Worm (Caenorhabditis elegans) whole organism, L1 larva: ENCODE measurements around the gene C30G7.4.

Experiments used
- C04F5.9 ChIP-seq: sonication (generic microtip); optimal IDR thresholded peaks from 2 replicates; lab custom pipeline; 2016; ENCODE audit warnings: missing genetic modification characterization, missing compliant biosample characterization
- C16A3.4 ChIP-seq: fragments of 150-350 bp; optimal IDR thresholded peaks from 2 replicates; lab custom pipeline; 2014; ENCODE audit warnings: missing biosample characterization, missing genetic modification characterization
- C34B4.2 ChIP-seq: sonication (generic microtip); optimal IDR thresholded peaks from 2 replicates; lab custom pipeline; 2017; ENCODE audit warnings: mild to moderate bottlenecking, missing genetic modification characterization, missing compliant biosample characterization
- aha-1 ChIP-seq: fragments of 150-350 bp; optimal IDR thresholded peaks from 2 replicates; lab custom pipeline; 2014; ENCODE audit warnings: missing biosample characterization, missing genetic modification characterization
- alr-1 ChIP-seq: fragments of 200-800 bp; sonication (Bioruptor generic); optimal IDR thresholded peaks from 2 replicates; lab custom pipeline; 2018; ENCODE audit warnings: borderline replicate concordance, mild to moderate bottlenecking, missing genetic modification characterization, missing compliant biosample characterization
- ama-1 ChIP-seq: fragments of 150-350 bp; optimal IDR thresholded peaks from 2 replicates; lab custom pipeline; 2014
- blmp-1 ChIP-seq: fragments of 150-350 bp; optimal IDR thresholded peaks from 2 replicates; lab custom pipeline; 2014; ENCODE audit warnings: missing biosample characterization, missing genetic modification characterization
- ceh-82 ChIP-seq, 3 experiments: fragments of 150-350 bp in 1 of 3; sonication (generic microtip) in 2 of 3; optimal IDR thresholded peaks; 2 replicates each; lab custom pipeline; 2014 to 2017; ENCODE audit warnings: missing biosample characterization in 3 of 3, missing genetic modification characterization in 3 of 3
- ceh-88 ChIP-seq: fragments of 200-800 bp; sonication (Bioruptor generic); IDR thresholded peaks from 2 replicates; pipeline ENCODE4 v1.3.6; 2022; ENCODE audit warnings: missing genetic modification characterization, missing compliant biosample characterization
- dpl-1 ChIP-seq, 3 experiments: fragments of 150-350 bp in 2 of 3; sonication (generic microtip) in 1 of 3; optimal IDR thresholded peaks; 2 replicates each; lab custom pipeline; 2014 to 2017; ENCODE audit warnings: missing biosample characterization in 3 of 3, missing genetic modification characterization in 3 of 3, missing genetic modification reagents in 3 of 3
- efl-1 ChIP-seq, 4 experiments: fragments of 150-350 bp; optimal IDR thresholded peaks in 3 of 4; peaks in 1 of 4; 1 replicate in 1 of 4; 2 replicates in 3 of 4; lab custom pipeline; 2014; ENCODE audit warnings: missing biosample characterization in 2 of 4, missing genetic modification characterization in 2 of 4, missing genetic modification reagents in 2 of 4
- elt-2 ChIP-seq: sonication (generic microtip); optimal IDR thresholded peaks from 2 replicates; lab custom pipeline; 2016; ENCODE audit warnings: missing genetic modification characterization, mild to moderate bottlenecking, inconsistent platforms, missing compliant biosample characterization, missing genetic modification reagents
- ets-5 ChIP-seq: fragments of 200-800 bp; sonication (Bioruptor generic); IDR thresholded peaks from 2 replicates; pipeline ENCODE4 v1.3.6; 2022; ENCODE audit warnings: missing genetic modification characterization, missing compliant biosample characterization
- fkh-10 ChIP-seq: sonication (generic microtip); optimal IDR thresholded peaks from 2 replicates; lab custom pipeline; 2017; ENCODE audit warnings: missing biosample characterization, missing genetic modification reagents, missing genetic modification characterization
- fkh-8 ChIP-seq: sonication (generic microtip); optimal IDR thresholded peaks from 2 replicates; lab custom pipeline; 2016; ENCODE audit warnings: mild to moderate bottlenecking, missing genetic modification characterization, missing compliant biosample characterization
- grh-1 ChIP-seq: fragments of 200-800 bp; sonication (Bioruptor generic); IDR thresholded peaks from 2 replicates; pipeline ENCODE4 v1.3.6; 2022; ENCODE audit warnings: missing genetic modification reagents, missing genetic modification characterization, missing compliant biosample characterization
- hlh-4 ChIP-seq: sonication (generic microtip); optimal IDR thresholded peaks from 2 replicates; lab custom pipeline; 2016; ENCODE audit warnings: mild to moderate bottlenecking, missing genetic modification characterization, missing compliant biosample characterization
- lin-14 ChIP-seq: fragments of 200-800 bp; sonication (Bioruptor generic); optimal IDR thresholded peaks from 2 replicates; lab custom pipeline; 2018; ENCODE audit warnings: mild to moderate bottlenecking, missing genetic modification characterization, moderate library complexity, missing compliant biosample characterization
- lin-35 ChIP-seq, 2 experiments: fragments of 150-350 bp; optimal IDR thresholded peaks; 2 replicates each; lab custom pipeline; 2014; ENCODE audit warnings: missing biosample characterization in 2 of 2, missing genetic modification characterization in 2 of 2, missing genetic modification reagents in 2 of 2
- lin-39 ChIP-seq: fragments of 150-350 bp; optimal IDR thresholded peaks from 2 replicates; lab custom pipeline; 2014; ENCODE audit warnings: missing biosample characterization, missing genetic modification reagents, missing genetic modification characterization
- lir-3 ChIP-seq: sonication (generic microtip); optimal IDR thresholded peaks from 2 replicates; lab custom pipeline; 2016; ENCODE audit warnings: mild to moderate bottlenecking, missing genetic modification characterization, moderate library complexity, missing compliant biosample characterization; ENCODE audit not compliant: poor library complexity
- lsy-2 ChIP-seq, 2 experiments: fragments of 150-350 bp; optimal IDR thresholded peaks; 2 replicates each; lab custom pipeline; 2014; ENCODE audit warnings: missing biosample characterization in 2 of 2, missing genetic modification characterization in 2 of 2
- mdl-1 ChIP-seq, 2 experiments: fragments of 150-350 bp; optimal IDR thresholded peaks; 2 replicates each; lab custom pipeline; 2014 to 2017; ENCODE audit warnings: missing biosample characterization in 2 of 2, missing genetic modification characterization in 2 of 2, inconsistent platforms in 1 of 2
- mep-1 ChIP-seq: fragments of 150-350 bp; optimal IDR thresholded peaks from 2 replicates; lab custom pipeline; 2014; ENCODE audit warnings: missing biosample characterization, missing genetic modification characterization
- nhr-20 ChIP-seq: sonication (generic microtip); optimal IDR thresholded peaks from 2 replicates; lab custom pipeline; 2016; ENCODE audit warnings: mild to moderate bottlenecking, missing genetic modification characterization, missing compliant biosample characterization
- nhr-237 ChIP-seq: fragments of 150-350 bp; optimal IDR thresholded peaks from 2 replicates; lab custom pipeline; 2014; ENCODE audit warnings: missing biosample characterization, missing genetic modification characterization
- nhr-28 ChIP-seq: fragments of 150-350 bp; optimal IDR thresholded peaks from 2 replicates; lab custom pipeline; 2014; ENCODE audit warnings: missing biosample characterization, missing genetic modification characterization
- nhr-84 ChIP-seq: sonication (generic microtip); optimal IDR thresholded peaks from 2 replicates; lab custom pipeline; 2017; ENCODE audit warnings: missing biosample characterization, missing genetic modification characterization
- pax-3 ChIP-seq: fragments of 200-800 bp; sonication (Bioruptor generic); optimal IDR thresholded peaks from 2 replicates; lab custom pipeline; 2018; ENCODE audit warnings: mild to moderate bottlenecking, missing genetic modification characterization, moderate library complexity, missing compliant biosample characterization
- snpc-4 ChIP-seq: fragments of 150-350 bp; optimal IDR thresholded peaks from 2 replicates; lab custom pipeline; 2014; ENCODE audit warnings: missing biosample characterization, missing genetic modification characterization
- snu-23 ChIP-seq: sonication (generic microtip); optimal IDR thresholded peaks from 2 replicates; lab custom pipeline; 2016; ENCODE audit warnings: missing genetic modification characterization, missing compliant biosample characterization
- sox-4 ChIP-seq: sonication (generic microtip); optimal IDR thresholded peaks from 2 replicates; lab custom pipeline; 2016; ENCODE audit warnings: missing genetic modification characterization, missing compliant biosample characterization
- sptf-1 ChIP-seq: fragments of 150-350 bp; optimal IDR thresholded peaks from 2 replicates; lab custom pipeline; 2014; ENCODE audit warnings: missing biosample characterization, missing genetic modification characterization
- tbx-2 ChIP-seq: sonication (generic microtip); optimal IDR thresholded peaks from 2 replicates; lab custom pipeline; 2016; ENCODE audit warnings: missing genetic modification characterization, missing compliant biosample characterization
- unc-30 ChIP-seq: sonication (generic microtip); optimal IDR thresholded peaks from 2 replicates; lab custom pipeline; 2017; ENCODE audit warnings: missing biosample characterization, missing genetic modification characterization
- xbp-1 ChIP-seq: sonication (generic microtip); optimal IDR thresholded peaks from 2 replicates; lab custom pipeline; 2016; ENCODE audit warnings: missing genetic modification characterization, missing compliant biosample characterization
- ztf-11 ChIP-seq, 2 experiments: sonication (generic microtip); optimal IDR thresholded peaks; 2 replicates each; lab custom pipeline; 2016 to 2017; ENCODE audit warnings: missing genetic modification characterization in 2 of 2, missing biosample characterization in 1 of 2, missing compliant biosample characterization in 1 of 2

C30G7.4 gene

DNA sequence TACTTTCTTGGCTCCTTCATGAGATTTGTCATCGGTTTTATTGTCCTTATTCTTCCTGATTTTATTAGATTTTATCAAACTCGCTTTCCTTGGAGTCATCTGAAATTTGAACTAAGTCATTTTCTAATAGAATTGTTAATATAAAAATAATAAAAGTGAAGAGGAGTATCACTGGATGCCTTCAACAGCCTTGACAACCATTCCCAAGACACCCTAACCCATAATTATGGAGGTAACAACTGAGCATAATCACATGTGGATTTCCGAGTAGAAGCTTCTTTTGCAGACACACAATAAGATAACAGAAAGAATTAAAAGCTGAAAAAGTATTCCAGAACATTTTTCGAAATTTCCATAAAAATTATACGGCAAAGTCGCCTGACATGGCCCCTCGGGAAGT lies 8.8 kb upstream of the C30G7.4 start, which contains the start of gene F02D8.9:
Gene F02D8.9 (minus strand): TSS at position 101 of the 400 bp plus-strand sequence.
- TF ChIP-seq lin-14 (GFP tag; lab: Kevin White, UChicago): no peak
- no peak for TF ChIP-seq nhr-28 (tag; lab: Kevin White, UChicago)
- no peak for TF ChIP-seq xbp-1
- TF ChIP-seq, all 84 proteins: peak for 0

DNA sequence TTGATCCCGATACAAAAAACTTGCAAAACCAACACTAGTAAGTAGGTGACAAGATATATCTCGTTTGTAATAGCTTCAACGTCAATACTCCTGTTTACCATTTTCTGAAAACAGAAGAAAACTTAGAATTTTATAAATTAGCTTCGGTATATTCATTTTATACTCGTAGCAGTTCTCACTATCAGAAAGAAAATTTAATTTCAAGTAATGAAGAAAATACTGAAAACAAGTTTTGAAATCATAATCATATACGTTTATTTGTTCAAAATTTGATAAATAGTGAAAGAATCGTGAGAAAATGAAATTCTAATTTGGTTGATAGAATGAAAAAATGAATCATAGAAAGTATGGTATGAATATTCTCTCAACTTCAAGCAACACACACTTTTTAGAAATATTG lies 7.7 kb upstream of the C30G7.4 start, which contains the start of gene C30G7.5:
Gene C30G7.5 (minus strand): TSS at position 101 of the 400 bp plus-strand sequence.
- no peak for TF ChIP-seq aha-1 (tag; lab: Kevin White, UChicago)
- TF ChIP-seq nhr-20 (tag; lab: Kevin White, UChicago): no peak
- no peak for TF ChIP-seq fkh-10 (GFP tag; lab: Kevin White, UChicago)
- TF ChIP-seq pax-3 (tag; lab: Kevin White, UChicago): no peak

DNA sequence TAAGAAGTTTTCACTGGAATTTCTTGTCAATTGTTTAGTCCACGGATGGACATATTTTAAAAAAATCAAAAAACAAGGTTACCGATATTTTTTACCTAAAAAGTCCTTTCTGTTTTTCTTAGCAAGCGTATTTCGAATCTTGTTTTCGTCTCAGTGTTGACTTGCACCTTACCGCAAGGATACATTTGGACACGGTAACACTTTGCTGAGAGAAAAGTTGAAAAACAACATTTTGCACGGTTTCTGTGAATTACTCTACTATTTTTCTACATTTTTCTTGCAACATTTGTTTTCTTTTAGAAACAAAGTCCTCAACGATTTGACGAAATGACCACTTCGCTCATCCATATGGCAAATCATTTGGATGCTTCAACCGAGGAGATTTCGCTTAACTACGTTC lies 2.6 kb upstream of the C30G7.4 start, which contains the start of gene hil-1:
Gene hil-1 (plus strand): TSS at position 301 of the 400 bp plus-strand sequence.
- TF ChIP-seq elt-2 (tag; lab: Kevin White, UChicago) (no peak), ceh-82 (tag; optimal IDR thresholded peaks at IDR 0.05; lab: Kevin White, UChicago) (no peak), grh-1 (GFP tag; lab: Robert Waterston, UW) (no peak), alr-1 (tag; lab: Kevin White, UChicago) (no peak), lin-14 (GFP tag; lab: Kevin White, UChicago) (no peak), mep-1 (tag; lab: Kevin White, UChicago) (no peak)
- TF ChIP-seq, all 84 proteins: peak for 0

DNA sequence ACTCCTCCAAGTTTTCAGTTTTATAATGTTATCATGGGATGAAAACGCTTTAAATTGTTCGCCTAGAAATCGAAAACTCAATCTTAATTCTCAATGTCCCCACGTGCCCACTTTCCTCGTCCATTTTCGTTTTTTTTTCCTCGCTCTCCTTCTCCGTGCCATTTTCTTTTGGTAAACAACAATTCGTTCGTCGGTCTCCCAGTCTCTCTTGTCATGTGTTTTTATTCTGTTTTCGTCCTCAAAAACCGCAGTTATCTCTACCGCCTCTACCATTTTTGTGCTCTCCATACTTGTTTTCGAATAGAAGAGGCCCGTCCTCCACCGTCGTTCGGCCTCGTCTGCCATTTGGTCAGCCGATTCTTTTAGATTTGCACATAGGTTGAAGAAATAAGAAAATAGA lies 1.6 kb upstream of the C30G7.4 start:
- TF ChIP-seq sptf-1 (tag; lab: Kevin White, UChicago) (no peak), C16A3.4 (peak; percentile 29), hlh-4 (no peak), mep-1 (tag; lab: Kevin White, UChicago) (peak; percentile 48), lin-14 (GFP tag; lab: Kevin White, UChicago) (peak; percentile 77), ceh-82 (tag; optimal IDR thresholded peaks at IDR 0.05; lab: Kevin White, UChicago) (no peak), lir-3 (tag; lab: Kevin White, UChicago) (no peak), efl-1 (optimal IDR thresholded peaks at IDR 0.05; lab: Kevin White, UChicago) (peak; percentile 2 to 8), efl-1 (GFP tag; optimal IDR thresholded peaks at IDR 0.05 in 1 of 2; lab: Kevin White, UChicago) (peak in 1 of 2 experiments; percentile 74), sox-4 (tag; lab: Kevin White, UChicago) (no peak), tbx-2 (tag; lab: Kevin White, UChicago) (peak; percentile 8), lin-35 (GFP tag; optimal IDR thresholded peaks at IDR 0.05; lab: Kevin White, UChicago) (peak; percentile 21 to 52), C34B4.2 (tag; lab: Kevin White, UChicago) (no peak), ama-1 (lab: Kevin White, UChicago) (peak; percentile 36), nhr-20 (tag; lab: Kevin White, UChicago) (peak; percentile 23), C04F5.9 (tag; lab: Kevin White, UChicago) (no peak), lsy-2 (tag; optimal IDR thresholded peaks at IDR 0.05; lab: Kevin White, UChicago) (peak in 1 of 2 experiments; percentile 35), mdl-1 (tag; optimal IDR thresholded peaks at IDR 0.05; lab: Kevin White, UChicago) (peak in 1 of 2 experiments; percentile 70), unc-30 (tag; lab: Kevin White, UChicago) (no peak), ztf-11 (tag; optimal IDR thresholded peaks at IDR 0.05; lab: Kevin White, UChicago) (peak in 1 of 2 experiments; percentile 6), blmp-1 (tag; lab: Kevin White, UChicago) (peak; percentile 83), snpc-4 (tag; lab: Kevin White, UChicago) (no peak), snu-23 (peak; percentile 45), lin-39 (tag; lab: Kevin White, UChicago) (no peak), ets-5 (GFP tag; lab: Robert Waterston, UW) (no peak), dpl-1 (GFP tag; optimal IDR thresholded peaks at IDR 0.05; lab: Kevin White, UChicago) (peak; percentile 6 to 15 (median 6)), pax-3 (tag; lab: Kevin White, UChicago) (peak; percentile 51), ceh-88 (0 out of 2 replicates have a peak, but pooled peaks have one; percentile 7), nhr-237 (no peak), nhr-84 (tag; lab: Kevin White, UChicago) (no peak), elt-2 (tag; lab: Kevin White, UChicago) (no peak), fkh-8 (tag; lab: Kevin White, UChicago) (peak; percentile 0)
